Fruit fly (Drosophila melanogaster): Measurements from ENCODE around the gene CG14635.
A peak's percentile ranks its signal among the peaks of the same experiment; 100 is the strongest.

The CG14635 gene

DNA sequence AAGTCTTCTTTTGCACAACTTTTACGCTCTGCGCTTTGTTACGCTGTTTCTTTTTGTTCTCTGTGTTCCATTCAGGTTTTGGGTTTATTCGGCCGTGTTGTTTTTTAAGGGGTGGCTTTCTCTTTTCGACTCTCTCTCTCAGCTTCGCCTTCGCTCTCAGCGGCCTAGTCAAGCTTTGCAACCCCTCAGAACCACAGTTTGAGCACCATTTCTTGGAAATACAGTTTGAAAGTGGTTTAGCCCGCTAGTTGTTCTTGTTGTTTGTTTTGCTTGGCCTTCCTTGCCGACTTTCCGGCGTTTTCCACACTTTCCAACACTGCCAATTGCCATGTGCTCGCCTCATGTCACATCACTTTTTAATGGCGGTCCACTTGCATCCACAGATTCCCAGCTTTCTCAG, 3.6 kb upstream of the CG14635 start (continued):
- TF ChIP-seq CG6854 (GFP tag; optimal IDR thresholded peaks at IDR 0.05), result peak; percentile 68

DNA sequence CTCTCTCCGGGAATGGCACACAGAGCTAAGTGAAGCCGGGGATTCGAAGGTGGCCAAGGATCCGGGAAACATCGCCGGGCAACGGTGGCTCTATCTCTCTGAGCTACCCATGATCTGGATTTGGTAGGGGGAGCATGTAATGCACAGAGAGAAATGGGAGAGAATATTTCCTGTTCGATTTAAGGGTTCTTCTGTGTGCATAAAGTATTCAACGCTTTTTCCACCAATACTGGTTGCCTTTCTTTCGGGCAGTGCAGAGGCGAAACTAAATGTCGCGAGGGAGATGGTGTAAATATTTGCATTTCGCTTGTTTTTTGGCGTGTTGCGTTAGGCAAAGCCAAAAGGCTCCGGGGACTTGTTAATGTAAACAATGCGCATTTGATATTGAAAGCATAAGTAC, 2.7 kb upstream of the CG14635 start:
- no peak for TF ChIP-seq CG5245 (GFP tag; optimal IDR thresholded peaks at IDR 0.05)
- peak; percentile 19 for TF ChIP-seq Blimp-1 (GFP tag; optimal IDR thresholded peaks at IDR 0.05)
- no peak for TF ChIP-seq crp (GFP tag; optimal IDR thresholded peaks at IDR 0.05)
- peak; percentile 18 for TF ChIP-seq Fer1 (GFP tag; optimal IDR thresholded peaks at IDR 0.05)
- TF ChIP-seq ind (GFP tag; optimal IDR thresholded peaks at IDR 0.05), result no peak
- TF ChIP-seq oc (tag; optimal IDR thresholded peaks at IDR 0.05), result peak; percentile 9
- TF ChIP-seq CG18599 (GFP tag; optimal IDR thresholded peaks at IDR 0.05), result peak; percentile 57
- no peak for TF ChIP-seq CG1832 (GFP tag; optimal IDR thresholded peaks at IDR 0.05)
- no peak for TF ChIP-seq Hr3 (GFP tag; optimal IDR thresholded peaks at IDR 0.05)
- no peak for TF ChIP-seq Jarid2 (GFP tag; optimal IDR thresholded peaks at IDR 0.05)
- TF ChIP-seq CG13424 (tag; optimal IDR thresholded peaks at IDR 0.05), result peak; percentile 21
- TF ChIP-seq ci (GFP tag; IDR thresholded peaks at IDR 0.05), result peak; percentile 52; the same call in 2 of the 3 replicates
- no peak for TF ChIP-seq CG12659 (GFP tag; optimal IDR thresholded peaks at IDR 0.05)
- TF ChIP-seq CG7372 (GFP tag; IDR thresholded peaks at IDR 0.05), result no peak
- TF ChIP-seq sr (GFP tag; IDR thresholded peaks at IDR 0.05), result no peak
- TF ChIP-seq HLH54F (GFP tag; optimal IDR thresholded peaks at IDR 0.05), result no peak
- no peak for TF ChIP-seq hkb (optimal IDR thresholded peaks at IDR 0.05)
- TF ChIP-seq hkb (GFP tag; IDR thresholded peaks at IDR 0.05), result 0 out of 2 replicates have a peak, but pooled peaks have one; percentile 30
- TF ChIP-seq Abd-B (GFP tag; optimal IDR thresholded peaks at IDR 0.05), result no peak
- no peak for TF ChIP-seq CG6854 (GFP tag; optimal IDR thresholded peaks at IDR 0.05)
- TF ChIP-seq Hr78 (GFP tag; optimal IDR thresholded peaks at IDR 0.05), result no peak
- no peak for TF ChIP-seq CG12744 (GFP tag; optimal IDR thresholded peaks at IDR 0.05)
- 0 out of 2 replicates have a peak, but pooled peaks have one; percentile 25 for TF ChIP-seq vvl (GFP tag; IDR thresholded peaks at IDR 0.05)
- no peak for TF ChIP-seq HmgD (GFP tag; optimal IDR thresholded peaks at IDR 0.05)
- no peak for TF ChIP-seq eyg (GFP tag; optimal IDR thresholded peaks at IDR 0.05)
- TF ChIP-seq pnt (GFP tag; optimal IDR thresholded peaks at IDR 0.05), result no peak
- no peak for TF ChIP-seq CG11398 (GFP tag; optimal IDR thresholded peaks at IDR 0.05)
- no peak for TF ChIP-seq Mes4 (GFP tag; optimal IDR thresholded peaks at IDR 0.05)
- TF ChIP-seq mld (GFP tag; IDR thresholded peaks at IDR 0.05; ENCODE audit: partially characterized antibody), result no peak
- no peak for TF ChIP-seq Doc2 (GFP tag; IDR thresholded peaks at IDR 0.05)
- no peak for TF ChIP-seq sisA (GFP tag; IDR thresholded peaks at IDR 0.05)
- TF ChIP-seq CG34422 (GFP tag; IDR thresholded peaks at IDR 0.05), result no peak
- no peak for TF ChIP-seq CG2875 (GFP tag; optimal IDR thresholded peaks at IDR 0.05)
- TF ChIP-seq CG17385 (GFP tag; optimal IDR thresholded peaks at IDR 0.05), result peak; percentile 2
- peak; percentile 27 for TF ChIP-seq ATbp (GFP tag; optimal IDR thresholded peaks at IDR 0.05)
- no peak for TF ChIP-seq tx (GFP tag; optimal IDR thresholded peaks at IDR 0.05)
- no peak for TF ChIP-seq CG8765 (GFP tag; IDR thresholded peaks at IDR 0.05)
- TF ChIP-seq gem (tag; optimal IDR thresholded peaks at IDR 0.05), result peak; percentile 35
- peak; percentile 35; the same call in 1 of the 2 replicates for TF ChIP-seq slbo (GFP tag; IDR thresholded peaks at IDR 0.05)
- TF ChIP-seq Hr51 (GFP tag; optimal IDR thresholded peaks at IDR 0.05), result peak in 1 of 2 experiments; percentile 31
- TF ChIP-seq bsh (GFP tag; optimal IDR thresholded peaks at IDR 0.05), result peak in 1 of 2 experiments; percentile 47
- no peak for TF ChIP-seq Mad (GFP tag; optimal IDR thresholded peaks at IDR 0.05)
- TF ChIP-seq otp (GFP tag; IDR thresholded peaks at IDR 0.05), result no peak
- TF ChIP-seq CG10979 (tag; optimal IDR thresholded peaks at IDR 0.05), result peak; percentile 32
- no peak for TF ChIP-seq CG31224 (GFP tag; IDR thresholded peaks at IDR 0.05)
- no peak for TF ChIP-seq BtbVII (GFP tag; optimal IDR thresholded peaks at IDR 0.05)
- peak; percentile 12 for TF ChIP-seq CG2712 (tag; optimal IDR thresholded peaks at IDR 0.05)
- TF ChIP-seq zf30C (GFP tag; optimal IDR thresholded peaks at IDR 0.05), result peak; percentile 56
